5 fruit fly cellular contexts compared by ENCODE assay signal in genomic region chrX:5916494-5917309, dm6.
A peak's percentile ranks its signal among the peaks of the same experiment; 100 is the strongest.
TF ChIP-seq lines count a peak whose summit lies in the region.

TSS of gene Shmt (minus strand) at chrX:5916797.
TSS of gene CG3726 (plus strand) at chrX:5917097.

- TF ChIP-seq CTCF in whole organism, embryonic (GFP tag; optimal IDR thresholded peaks at IDR 0.05; lab: Kevin White, UChicago): peak; percentile 58

TF ChIP-seq in whole organism, adult, 20 proteins besides CTCF, POLR2A, EP300 and RAD21 (continues in another document):
- TF ChIP-seq Hr96 (GFP tag; optimal IDR thresholded peaks at IDR 0.05; lab: Kevin White, UChicago) (no peak), Mnt (GFP tag; optimal IDR thresholded peaks at IDR 0.05; lab: Kevin White, UChicago) (peak; percentile 21), CG7101 (tag; optimal IDR thresholded peaks at IDR 0.05; lab: Kevin White, UChicago) (peak; percentile 47), CG5204 (GFP tag; optimal IDR thresholded peaks at IDR 0.05; lab: Kevin White, UChicago) (no peak), CG14711 (tag; optimal IDR thresholded peaks at IDR 0.05; lab: Kevin White, UChicago) (no peak), Clk (GFP tag; optimal IDR thresholded peaks at IDR 0.05; lab: Kevin White, UChicago) (no peak), CG33017 (tag; optimal IDR thresholded peaks at IDR 0.05; lab: Kevin White, UChicago) (no peak), CG1620 (GFP tag; optimal IDR thresholded peaks at IDR 0.05; lab: Kevin White, UChicago) (peak; percentile 40), Crg-1 (GFP tag; optimal IDR thresholded peaks at IDR 0.05; lab: Kevin White, UChicago) (peak; percentile 56), CG11617 (GFP tag; optimal IDR thresholded peaks at IDR 0.05; lab: Kevin White, UChicago) (no peak), ovo (GFP tag; optimal IDR thresholded peaks at IDR 0.05; lab: Kevin White, UChicago) (no peak), cic (GFP tag; optimal IDR thresholded peaks at IDR 0.05; lab: Kevin White, UChicago) (peak; percentile 23), cnc (optimal IDR thresholded peaks at IDR 0.05; lab: Kevin White, UChicago) (no peak), toe (GFP tag; optimal IDR thresholded peaks at IDR 0.05; lab: Kevin White, UChicago) (no peak), CG12768 (GFP tag; optimal IDR thresholded peaks at IDR 0.05; lab: Kevin White, UChicago) (no peak), tj (GFP tag; optimal IDR thresholded peaks at IDR 0.05; lab: Kevin White, UChicago) (no peak), kay (GFP tag; lab: Kevin White, UChicago; ENCODE audit: borderline replicate concordance) (no peak), pad (GFP tag; optimal IDR thresholded peaks at IDR 0.05; lab: Kevin White, UChicago) (peak; percentile 20), bab1 (GFP tag; optimal IDR thresholded peaks at IDR 0.05; lab: Kevin White, UChicago) (peak; percentile 52)

TF ChIP-seq in whole organism, embryonic, 481 proteins besides CTCF, POLR2A, EP300 and RAD21 (continues in another document):
- TF ChIP-seq Optix (GFP tag; IDR thresholded peaks at IDR 0.05; lab: Robert Waterston, UW) (no peak), twi (tag; optimal IDR thresholded peaks at IDR 0.05; lab: Kevin White, UChicago) (no peak), CG16813 (GFP tag; IDR thresholded peaks at IDR 0.05; lab: Robert Waterston, UW; ENCODE audit: partially characterized antibody) (no peak), Dfd (GFP tag; optimal IDR thresholded peaks at IDR 0.05; lab: Kevin White, UChicago) (no peak), sd (tag; optimal IDR thresholded peaks at IDR 0.05; lab: Kevin White, UChicago) (peak; percentile 23), H15 (GFP tag; IDR thresholded peaks at IDR 0.05; lab: Robert Waterston, UW) (no peak), Awh (GFP tag; IDR thresholded peaks at IDR 0.05; lab: Robert Waterston, UW) (no peak), CG15514 (GFP tag; optimal IDR thresholded peaks at IDR 0.05; lab: Kevin White, UChicago) (peak; percentile 45), CG17802 (tag; optimal IDR thresholded peaks at IDR 0.05; lab: Kevin White, UChicago) (no peak), CG9797 (GFP tag; optimal IDR thresholded peaks at IDR 0.05; lab: Kevin White, UChicago) (no peak), insv (GFP tag; optimal IDR thresholded peaks at IDR 0.05; lab: Kevin White, UChicago) (no peak), CG12744 (GFP tag; optimal IDR thresholded peaks at IDR 0.05; lab: Kevin White, UChicago) (no peak), CG34376 (GFP tag; optimal IDR thresholded peaks at IDR 0.05; lab: Kevin White, UChicago) (peak; percentile 5), Pdp1 (GFP tag; optimal IDR thresholded peaks at IDR 0.05; lab: Kevin White, UChicago) (peak in 1 of 2 experiments; percentile 13), CG11696 (GFP tag; IDR thresholded peaks at IDR 0.05; lab: Robert Waterston, UW) (no peak), B-H1 (GFP tag; IDR thresholded peaks at IDR 0.05; lab: Robert Waterston, UW) (no peak), bigmax (GFP tag; optimal IDR thresholded peaks at IDR 0.05; lab: Kevin White, UChicago) (no peak), CG8924 (tag; optimal IDR thresholded peaks at IDR 0.05; lab: Kevin White, UChicago) (peak; percentile 9), inv (GFP tag; IDR thresholded peaks at IDR 0.05; lab: Robert Waterston, UW; ENCODE audit: partially characterized antibody) (no peak)

TF ChIP-seq in whole organism, prepupa, 60 proteins besides CTCF, POLR2A, EP300 and RAD21 (continues in another document):
- TF ChIP-seq CG6808 (GFP tag; optimal IDR thresholded peaks at IDR 0.05; lab: Kevin White, UChicago) (no peak), CG32006 (GFP tag; optimal IDR thresholded peaks at IDR 0.05; lab: Kevin White, UChicago) (no peak), salr (GFP tag; optimal IDR thresholded peaks at IDR 0.05; lab: Kevin White, UChicago) (no peak), CG9139 (GFP tag; optimal IDR thresholded peaks at IDR 0.05; lab: Kevin White, UChicago) (peak; percentile 43), Sox15 (GFP tag; optimal IDR thresholded peaks at IDR 0.05; lab: Kevin White, UChicago) (no peak), CG3919 (GFP tag; optimal IDR thresholded peaks at IDR 0.05; lab: Kevin White, UChicago) (peak; percentile 14), esn (GFP tag; optimal IDR thresholded peaks at IDR 0.05; lab: Kevin White, UChicago) (no peak), ss (GFP tag; optimal IDR thresholded peaks at IDR 0.05; lab: Kevin White, UChicago) (peak in 1 of 2 experiments; percentile 42), Blimp-1 (GFP tag; optimal IDR thresholded peaks at IDR 0.05; lab: Kevin White, UChicago) (no peak), achi (GFP tag; optimal IDR thresholded peaks at IDR 0.05; lab: Kevin White, UChicago) (no peak), Met (GFP tag; optimal IDR thresholded peaks at IDR 0.05; lab: Kevin White, UChicago) (no peak), Eip78C (GFP tag; lab: Kevin White, UChicago) (peak; percentile 73), CG31627 (GFP tag; optimal IDR thresholded peaks at IDR 0.05; lab: Kevin White, UChicago) (no peak), Sox102F (GFP tag; optimal IDR thresholded peaks at IDR 0.05; lab: Kevin White, UChicago) (peak; percentile 52), CG11762 (GFP tag; optimal IDR thresholded peaks at IDR 0.05; lab: Kevin White, UChicago; ENCODE audit: insufficient read depth) (no peak), Smox (GFP tag; optimal IDR thresholded peaks at IDR 0.05; lab: Kevin White, UChicago) (no peak), vri (GFP tag; optimal IDR thresholded peaks at IDR 0.05; lab: Kevin White, UChicago) (peak; percentile 17), CG16779 (tag; optimal IDR thresholded peaks at IDR 0.05; lab: Kevin White, UChicago) (peak; percentile 31), CG10631 (GFP tag; optimal IDR thresholded peaks at IDR 0.05; lab: Kevin White, UChicago) (no peak), CG6163 (GFP tag; IDR thresholded peaks at IDR 0.05; lab: Robert Waterston, UW) (peak; percentile 41; the same call in 1 of the 3 replicates)

TF ChIP-seq in whole organism, pupa, 21 proteins besides CTCF, POLR2A, EP300 and RAD21:
- TF ChIP-seq CG14655 (GFP tag; optimal IDR thresholded peaks at IDR 0.05; lab: Kevin White, UChicago): no peak
- no peak for TF ChIP-seq CG32121 (GFP tag; IDR thresholded peaks at IDR 0.05; lab: Robert Waterston, UW)
- TF ChIP-seq fd96Ca (GFP tag; IDR thresholded peaks at IDR 0.05; lab: Robert Waterston, UW): no peak
- no peak for TF ChIP-seq rn (GFP tag; IDR thresholded peaks at IDR 0.05; lab: Robert Waterston, UW)
- TF ChIP-seq D1 (tag; optimal IDR thresholded peaks at IDR 0.05; lab: Kevin White, UChicago): peak; percentile 81
- TF ChIP-seq CG9948 (tag; optimal IDR thresholded peaks at IDR 0.05; lab: Kevin White, UChicago): no peak
- TF ChIP-seq CG4496 (GFP tag; IDR thresholded peaks at IDR 0.05; lab: Robert Waterston, UW): 0 out of 3 replicates have a peak, but pooled peaks have one; percentile 5
- no peak for TF ChIP-seq CG34367 (tag; optimal IDR thresholded peaks at IDR 0.05; lab: Kevin White, UChicago)
- TF ChIP-seq CG17806 (tag; optimal IDR thresholded peaks at IDR 0.05; lab: Kevin White, UChicago): no peak
- no peak for TF ChIP-seq CG13204 (GFP tag; optimal IDR thresholded peaks at IDR 0.05; lab: Kevin White, UChicago)
- no peak for TF ChIP-seq CG8301 (tag; optimal IDR thresholded peaks at IDR 0.05; lab: Kevin White, UChicago)
- peak; percentile 17 for TF ChIP-seq Pif1A (GFP tag; optimal IDR thresholded peaks at IDR 0.05; lab: Kevin White, UChicago)
- TF ChIP-seq Snoo (tag; optimal IDR thresholded peaks at IDR 0.05; lab: Kevin White, UChicago): no peak
- peak; percentile 30; the same call in 1 of the 2 replicates for TF ChIP-seq CG12605 (GFP tag; IDR thresholded peaks at IDR 0.05; lab: Robert Waterston, UW)
- no peak for TF ChIP-seq EcR (GFP tag; optimal IDR thresholded peaks at IDR 0.05; lab: Kevin White, UChicago)
- no peak for TF ChIP-seq Pif1B (GFP tag; optimal IDR thresholded peaks at IDR 0.05; lab: Kevin White, UChicago)
- no peak for TF ChIP-seq gl (tag; optimal IDR thresholded peaks at IDR 0.05; lab: Kevin White, UChicago)
- no peak for TF ChIP-seq Ets98B (GFP tag; IDR thresholded peaks at IDR 0.05; lab: Robert Waterston, UW)
- no peak for TF ChIP-seq CG10348 (GFP tag; IDR thresholded peaks at IDR 0.05; lab: Robert Waterston, UW)
- no peak for TF ChIP-seq CG8159 (tag; optimal IDR thresholded peaks at IDR 0.05; lab: Kevin White, UChicago)

TF ChIP-seq in whole organism, wandering third instar larva, 38 proteins besides CTCF, POLR2A, EP300 and RAD21 (continues in another document):
- TF ChIP-seq Vsx2 (GFP tag; optimal IDR thresholded peaks at IDR 0.05; lab: Kevin White, UChicago; ENCODE audit: partially characterized antibody): no peak
- TF ChIP-seq GATAd (GFP tag; optimal IDR thresholded peaks at IDR 0.05; lab: Kevin White, UChicago): no peak
- TF ChIP-seq Myc (optimal IDR thresholded peaks at IDR 0.05; lab: Kevin White, UChicago): peak; percentile 37
- TF ChIP-seq rgr (GFP tag; optimal IDR thresholded peaks at IDR 0.05; lab: Kevin White, UChicago): no peak
- TF ChIP-seq CG9705 (GFP tag; optimal IDR thresholded peaks at IDR 0.05; lab: Kevin White, UChicago): no peak
- TF ChIP-seq psq (GFP tag; optimal IDR thresholded peaks at IDR 0.05; lab: Kevin White, UChicago): no peak
- no peak for TF ChIP-seq sage (GFP tag; optimal IDR thresholded peaks at IDR 0.05; lab: Kevin White, UChicago)
- TF ChIP-seq usp (GFP tag; optimal IDR thresholded peaks at IDR 0.05; lab: Kevin White, UChicago): no peak
- no peak for TF ChIP-seq CG32264 (GFP tag; optimal IDR thresholded peaks at IDR 0.05; lab: Kevin White, UChicago)
- TF ChIP-seq Rel (GFP tag; optimal IDR thresholded peaks at IDR 0.05; lab: Kevin White, UChicago): peak; percentile 3
- no peak for TF ChIP-seq Rel (tag; optimal IDR thresholded peaks at IDR 0.05; lab: Kevin White, UChicago)
- TF ChIP-seq OdsH (GFP tag; optimal IDR thresholded peaks at IDR 0.05; lab: Kevin White, UChicago): no peak
- no peak for TF ChIP-seq lola (GFP tag; optimal IDR thresholded peaks at IDR 0.05; lab: Kevin White, UChicago)
- TF ChIP-seq dmrt93B (GFP tag; optimal IDR thresholded peaks at IDR 0.05; lab: Kevin White, UChicago): no peak
- TF ChIP-seq brk (GFP tag; optimal IDR thresholded peaks at IDR 0.05; lab: Kevin White, UChicago): no peak
- TF ChIP-seq Dfd (GFP tag; optimal IDR thresholded peaks at IDR 0.05; lab: Kevin White, UChicago): no peak
- TF ChIP-seq fru (GFP tag; optimal IDR thresholded peaks at IDR 0.05; lab: Kevin White, UChicago): no peak
- no peak for TF ChIP-seq HLH106 (tag; optimal IDR thresholded peaks at IDR 0.05; lab: Kevin White, UChicago)
- peak; percentile 30 for TF ChIP-seq h (GFP tag; optimal IDR thresholded peaks at IDR 0.05; lab: Kevin White, UChicago)
- peak; percentile 30 for TF ChIP-seq Dif (GFP tag; optimal IDR thresholded peaks at IDR 0.05; lab: Kevin White, UChicago; ENCODE audit: partially characterized antibody)
- TF ChIP-seq Sp1 (GFP tag; optimal IDR thresholded peaks at IDR 0.05; lab: Kevin White, UChicago): peak; percentile 20
- TF ChIP-seq Mio (GFP tag; optimal IDR thresholded peaks at IDR 0.05; lab: Kevin White, UChicago): no peak
- no peak for TF ChIP-seq dsf (GFP tag; optimal IDR thresholded peaks at IDR 0.05; lab: Kevin White, UChicago; ENCODE audit: borderline replicate concordance)
- TF ChIP-seq ey (GFP tag; optimal IDR thresholded peaks at IDR 0.05; lab: Kevin White, UChicago): no peak
- peak; percentile 8 for TF ChIP-seq Hnf4 (GFP tag; optimal IDR thresholded peaks at IDR 0.05; lab: Kevin White, UChicago)
- TF ChIP-seq Jra (GFP tag; optimal IDR thresholded peaks at IDR 0.05; lab: Kevin White, UChicago): no peak
